Worm (Caenorhabditis elegans): ENCODE results near the gene gpa-10.

gpa-10 gene

DNA sequence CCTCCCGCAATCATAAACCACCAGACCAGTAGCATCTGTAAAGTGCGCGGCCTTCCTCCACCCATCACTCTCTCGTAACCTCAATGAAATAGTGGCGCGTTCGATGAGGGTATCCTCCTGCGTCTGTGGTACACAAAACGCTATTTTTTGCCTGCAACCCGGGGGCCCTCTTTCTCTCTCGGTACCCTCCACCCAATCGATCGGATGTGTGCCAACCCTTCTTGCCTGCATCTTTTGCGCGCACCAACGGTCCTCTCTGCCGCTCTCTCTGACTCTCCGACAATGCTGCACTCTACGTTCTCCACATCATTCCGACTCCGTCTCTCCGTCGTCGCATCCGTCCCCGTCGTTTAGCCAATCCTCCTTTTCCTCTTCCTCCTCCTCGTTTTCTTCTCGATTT lies 24.9 kb upstream of the gpa-10 start (continued):
- TF ChIP-seq pha-4 (tag; optimal IDR thresholded peaks at IDR 0.05) = no peak

DNA sequence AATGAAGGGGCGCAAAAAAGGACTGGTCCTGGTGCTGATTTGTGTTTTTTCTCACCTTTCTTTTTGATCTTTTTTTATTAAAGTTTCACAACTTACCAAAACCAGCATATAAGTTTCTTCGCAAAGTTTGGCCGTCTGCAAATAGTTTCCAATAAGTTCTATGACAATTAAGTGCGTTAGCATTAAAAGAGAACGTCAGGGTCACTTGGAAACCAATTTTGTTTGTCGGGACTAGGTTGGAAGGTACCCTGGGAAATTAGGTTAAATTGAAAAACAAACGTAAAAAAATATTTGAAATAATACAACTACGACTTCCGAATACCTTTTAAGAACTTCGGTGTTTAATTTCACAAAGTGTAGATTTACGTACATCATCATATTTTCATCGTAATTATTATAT lies 23.9 kb upstream of the gpa-10 start:
- no peak for TF ChIP-seq C08G9.2 (tag; optimal IDR thresholded peaks at IDR 0.05)
- no peak for TF ChIP-seq ceh-45 (GFP tag; IDR thresholded peaks at IDR 0.05)
- TF ChIP-seq fkh-6 (tag; optimal IDR thresholded peaks at IDR 0.05) = no peak
- TF ChIP-seq zip-5 (tag; optimal IDR thresholded peaks at IDR 0.05) = no peak
- TF ChIP-seq ceh-18 (tag; optimal IDR thresholded peaks at IDR 0.05) = no peak
- TF ChIP-seq pax-1 (tag; optimal IDR thresholded peaks at IDR 0.05) = no peak
- TF ChIP-seq K09A11.1 (tag; optimal IDR thresholded peaks at IDR 0.05; ENCODE audit: insufficient read depth) = no peak

DNA sequence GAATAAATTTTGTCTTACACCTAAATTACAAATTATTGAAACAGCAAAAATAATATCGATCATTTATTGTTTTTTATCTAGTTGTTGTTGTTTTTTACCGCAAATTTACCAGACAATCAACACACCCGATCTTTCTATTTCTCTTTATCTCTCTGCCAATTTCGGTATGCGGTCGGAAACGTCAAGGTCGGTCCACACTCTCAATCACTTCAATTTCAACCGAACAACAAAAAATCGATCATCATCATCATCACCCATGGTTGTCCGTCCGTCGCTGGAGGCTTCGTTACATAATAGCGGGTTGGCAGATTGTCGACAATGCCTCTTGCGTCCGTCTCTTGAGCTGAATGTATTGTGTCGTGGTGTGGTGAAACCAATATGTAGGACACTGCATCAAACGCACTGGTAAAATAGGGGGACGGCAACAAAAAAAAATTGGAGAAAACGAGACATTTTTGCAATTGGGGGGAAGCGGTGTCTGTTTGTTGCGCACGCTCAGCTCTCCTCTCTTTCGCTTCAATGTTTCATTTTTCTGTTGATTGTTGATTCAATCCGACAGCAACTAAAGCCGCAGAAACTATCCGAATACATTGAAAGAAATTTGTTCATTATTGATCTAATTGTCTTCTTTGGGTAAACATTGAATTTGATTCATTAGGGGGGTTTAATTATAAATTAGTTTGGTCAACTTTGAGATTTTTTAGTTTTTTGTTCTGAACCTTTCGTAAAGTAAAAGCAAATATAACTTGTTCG lies 22.3 kb upstream of the gpa-10 start:
- TF ChIP-seq nfya-1 (tag; optimal IDR thresholded peaks at IDR 0.05) = no peak

DNA sequence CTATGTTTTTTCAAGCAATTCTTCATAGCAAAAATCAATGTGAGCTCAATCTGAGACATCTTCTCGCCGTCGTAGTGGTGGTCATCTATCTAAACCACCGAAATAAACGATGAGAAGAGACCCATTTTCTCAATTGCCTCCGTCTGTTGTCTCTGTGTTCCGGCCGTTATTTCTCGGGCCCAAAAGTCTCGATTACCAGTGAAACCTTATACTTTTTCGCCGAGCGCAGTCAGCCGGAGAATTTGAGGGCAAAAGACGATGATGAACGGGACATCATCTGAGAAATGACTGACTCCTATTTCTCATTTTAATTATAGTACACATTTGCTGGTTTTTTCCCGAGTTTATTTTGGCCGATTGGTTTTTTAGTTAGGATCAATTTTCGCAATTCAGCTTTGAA lies 21.2 kb upstream of the gpa-10 start:
- TF ChIP-seq fkh-10 (GFP tag; optimal IDR thresholded peaks at IDR 0.05) (no peak), ceh-45 (GFP tag; IDR thresholded peaks at IDR 0.05) (no peak), ceh-34 (tag; optimal IDR thresholded peaks at IDR 0.05) (peak; percentile 81)

DNA sequence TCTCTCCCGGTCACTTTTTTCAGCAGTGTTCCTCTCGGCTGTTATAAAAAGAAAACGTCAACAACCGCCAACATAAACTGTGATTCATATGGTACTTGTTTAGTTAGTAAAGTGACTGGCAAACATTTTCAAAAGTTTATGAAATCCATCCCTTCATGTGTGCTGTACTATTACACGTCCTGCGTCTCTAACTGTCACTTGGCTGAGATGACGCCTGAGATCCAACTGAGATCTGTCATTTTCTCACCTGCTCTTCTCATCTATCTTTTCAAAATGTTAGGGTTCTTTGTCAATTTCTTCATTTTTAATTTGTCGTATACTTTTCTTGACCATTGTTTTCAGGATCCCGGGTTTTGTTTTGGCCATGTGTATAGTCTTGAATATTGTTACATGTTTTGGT lies 20.1 kb upstream of the gpa-10 start:
- TF ChIP-seq unc-42 (tag; optimal IDR thresholded peaks at IDR 0.05) (no peak), pat-9 (tag; optimal IDR thresholded peaks at IDR 0.05) (no peak), unc-55 (GFP tag; optimal IDR thresholded peaks at IDR 0.05) (peak; percentile 88)

DNA sequence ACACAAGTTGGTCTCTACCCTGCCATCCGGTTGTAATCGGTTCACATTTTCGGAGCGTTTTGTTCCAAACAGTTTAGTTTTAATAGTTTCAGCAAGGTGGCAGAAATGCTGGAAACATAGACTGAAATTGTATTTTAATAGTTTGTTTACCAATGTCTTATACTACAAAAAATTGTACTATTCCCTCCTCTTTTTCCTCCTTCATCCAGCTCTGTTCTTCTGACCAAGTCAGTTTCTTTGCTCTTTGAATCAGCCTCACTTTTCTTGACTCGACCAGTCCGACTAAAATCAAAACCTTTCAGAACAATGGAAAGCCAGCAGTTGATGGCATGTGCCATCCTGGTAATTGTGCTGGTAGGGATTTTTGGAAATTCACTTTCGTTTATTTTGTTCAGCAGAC lies 15.4 kb upstream of the gpa-10 start, which contains the start of gene frpr-18:
frpr-18 (plus strand) TSS at position 301 of the 400 bp plus-strand sequence.
- TF ChIP-seq nhr-232 (tag; optimal IDR thresholded peaks at IDR 0.05) (no peak), pat-9 (tag; optimal IDR thresholded peaks at IDR 0.05) (no peak), unc-55 (GFP tag; optimal IDR thresholded peaks at IDR 0.05) (no peak), sdc-2 (tag; optimal IDR thresholded peaks at IDR 0.05) (no peak), sox-4 (tag; optimal IDR thresholded peaks at IDR 0.05) (no peak), fkh-10 (GFP tag; optimal IDR thresholded peaks at IDR 0.05) (no peak), ceh-24 (tag; optimal IDR thresholded peaks at IDR 0.05) (no peak), pha-4 (tag; optimal IDR thresholded peaks at IDR 0.05) (no peak)

DNA sequence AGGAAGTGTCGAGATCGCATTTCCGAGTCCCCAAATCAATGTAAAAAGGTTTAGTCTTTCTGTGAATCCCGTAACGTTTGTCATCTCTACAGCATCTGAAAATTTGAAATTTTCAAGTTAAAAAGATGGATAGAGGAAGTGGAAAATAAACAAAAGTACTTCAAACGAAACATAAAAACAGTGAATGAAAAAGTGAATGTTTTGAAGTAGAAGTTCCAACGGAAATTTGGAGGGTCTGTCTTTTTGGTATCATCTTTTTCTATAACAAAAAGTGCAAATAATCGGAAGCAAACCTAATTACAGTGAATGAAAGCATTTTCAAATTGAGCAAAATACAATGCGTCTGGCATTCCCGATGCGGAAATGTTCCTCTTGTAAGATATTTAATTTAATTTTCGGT lies 8.1 kb downstream of the gpa-10 start, which contains the start of gene lgc-54:
lgc-54 (minus strand) TSS at position 101 of the 400 bp plus-strand sequence.
- no peak for TF ChIP-seq hlh-13 (GFP tag; optimal IDR thresholded peaks at IDR 0.05)
- no peak for TF ChIP-seq fkh-6 (tag; optimal IDR thresholded peaks at IDR 0.05)
- no peak for TF ChIP-seq pag-3 (tag; optimal IDR thresholded peaks at IDR 0.05; ENCODE audit: borderline replicate concordance)
- no peak for TF ChIP-seq nhr-11 (tag; optimal IDR thresholded peaks at IDR 0.05)
- TF ChIP-seq C38D4.7 (GFP tag; optimal IDR thresholded peaks at IDR 0.05) = no peak
- no peak for TF ChIP-seq hlh-6 (tag; optimal IDR thresholded peaks at IDR 0.05)
- TF ChIP-seq unc-42 (tag; optimal IDR thresholded peaks at IDR 0.05) = no peak
- TF ChIP-seq elt-2 (tag; optimal IDR thresholded peaks at IDR 0.05) = no peak
- no peak for TF ChIP-seq dmd-4 (tag; optimal IDR thresholded peaks at IDR 0.05; ENCODE audit: borderline replicate concordance)
- no peak for TF ChIP-seq pax-1 (tag; optimal IDR thresholded peaks at IDR 0.05)

DNA sequence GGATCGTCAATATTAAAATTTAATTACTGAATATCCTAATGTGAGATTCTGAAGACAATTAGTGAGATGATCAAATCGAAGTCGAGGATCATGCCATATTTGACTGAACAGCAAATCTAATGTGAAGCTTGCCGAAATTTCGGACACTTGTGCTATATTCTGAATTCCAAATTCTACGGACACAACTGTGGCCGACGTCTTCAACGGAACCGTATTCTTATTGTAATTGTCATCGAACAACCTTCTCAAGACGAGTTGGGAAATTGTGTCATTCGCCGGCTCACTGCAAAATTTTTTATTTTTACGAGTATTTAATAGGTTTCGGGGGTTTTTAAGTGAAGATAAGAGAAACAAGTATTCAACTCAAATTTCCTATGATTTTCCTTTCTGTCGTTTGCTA lies 12.2 kb downstream of the gpa-10 start, which contains the start of gene T15B7.1:
T15B7.1 (plus strand) TSS at position 301 of the 400 bp plus-strand sequence.
- TF ChIP-seq pat-9 (tag; optimal IDR thresholded peaks at IDR 0.05) (no peak), ama-1 (optimal IDR thresholded peaks at IDR 0.05) (no peak), ceh-34 (tag; optimal IDR thresholded peaks at IDR 0.05) (no peak), odd-2 (tag; optimal IDR thresholded peaks at IDR 0.05) (no peak), K02D7.2 (tag; optimal IDR thresholded peaks at IDR 0.05) (no peak), pag-3 (tag; optimal IDR thresholded peaks at IDR 0.05; ENCODE audit: borderline replicate concordance) (no peak), ref-2 (tag; optimal IDR thresholded peaks at IDR 0.05) (no peak), C08G9.2 (tag; optimal IDR thresholded peaks at IDR 0.05) (no peak), pax-1 (tag; optimal IDR thresholded peaks at IDR 0.05) (no peak), ceh-45 (GFP tag; IDR thresholded peaks at IDR 0.05) (no peak), mec-3 (tag; optimal IDR thresholded peaks at IDR 0.05; ENCODE audit: borderline replicate concordance) (no peak), sox-4 (tag; optimal IDR thresholded peaks at IDR 0.05) (no peak), ttx-3 (tag; optimal IDR thresholded peaks at IDR 0.05) (no peak)
